Worm (Caenorhabditis elegans): ENCODE data around the gene T22B2.1.

T22B2.1 gene

ce11 chrX:3932694-3933093, 6.8 kb downstream of the T22B2.1 start:
- TF ChIP-seq elt-3 (tag; optimal IDR thresholded peaks at IDR 0.05) = peak in 1 of 3 experiments; percentile 65
- TF ChIP-seq ceh-28 (tag; optimal IDR thresholded peaks at IDR 0.05) = no peak
- peak; percentile 66 for TF ChIP-seq egl-27 (tag; optimal IDR thresholded peaks at IDR 0.05)
- TF ChIP-seq ztf-4 (tag; optimal IDR thresholded peaks at IDR 0.05) = no peak
- no peak for TF ChIP-seq lin-15B (tag; optimal IDR thresholded peaks at IDR 0.05)
- TF ChIP-seq nhr-25 (tag; optimal IDR thresholded peaks at IDR 0.05) = peak; percentile 52
- no peak for TF ChIP-seq zag-1 (tag; optimal IDR thresholded peaks at IDR 0.05)
- peak; percentile 65 for TF ChIP-seq elt-1 (tag; optimal IDR thresholded peaks at IDR 0.05)

DNA sequence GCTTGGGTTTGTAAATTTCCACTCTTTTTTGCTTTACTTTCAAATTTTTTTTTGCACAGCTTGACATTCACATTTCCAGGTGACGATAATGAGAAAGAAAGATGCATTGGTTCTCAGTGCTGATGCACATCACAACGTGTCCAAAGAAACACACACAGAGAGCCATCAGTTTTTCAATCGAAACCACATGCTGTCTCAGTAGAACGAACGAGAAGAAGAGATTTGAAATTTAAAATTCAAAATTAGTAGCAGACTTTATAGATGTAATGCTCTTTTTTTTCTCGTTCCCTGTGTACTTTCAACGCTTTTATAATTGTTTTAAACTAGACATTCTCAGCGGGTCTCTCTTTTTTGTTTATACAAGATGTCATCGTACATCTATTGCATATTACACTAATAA, 11.6 kb downstream of the T22B2.1 start:
- TF ChIP-seq nhr-77 (tag; optimal IDR thresholded peaks at IDR 0.05) (no peak), egl-27 (tag; optimal IDR thresholded peaks at IDR 0.05) (no peak), nhr-67 (tag; optimal IDR thresholded peaks at IDR 0.05) (no peak), zag-1 (tag; optimal IDR thresholded peaks at IDR 0.05) (no peak), nhr-76 (tag; optimal IDR thresholded peaks at IDR 0.05) (no peak), sea-2 (GFP tag; optimal IDR thresholded peaks at IDR 0.05) (no peak), daf-12 (tag; optimal IDR thresholded peaks at IDR 0.05) (no peak)

DNA sequence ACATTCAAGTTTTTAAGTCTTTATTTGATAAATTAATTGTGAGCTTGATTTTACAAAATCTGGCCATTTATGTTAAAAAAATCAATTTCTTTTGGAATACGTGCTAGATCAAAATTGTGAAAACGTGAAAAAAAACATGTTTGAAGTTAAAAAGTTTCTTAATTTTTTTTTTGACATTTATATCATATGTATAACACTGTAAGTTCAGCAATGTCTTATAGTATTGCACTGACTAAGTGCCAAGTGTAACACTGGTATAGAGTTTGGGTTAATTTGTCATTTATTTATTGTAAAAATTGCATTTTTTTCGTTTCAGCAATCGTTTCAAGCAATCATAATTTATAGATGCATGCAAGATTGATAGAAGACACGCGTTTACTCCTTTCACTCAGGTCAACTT, 12.0 kb downstream of the T22B2.1 start:
- TF ChIP-seq lin-15B (tag; optimal IDR thresholded peaks at IDR 0.05) (no peak), fkh-10 (GFP tag; optimal IDR thresholded peaks at IDR 0.05) (no peak), nhr-23 (tag; optimal IDR thresholded peaks at IDR 0.05) (no peak), nhr-67 (tag; optimal IDR thresholded peaks at IDR 0.05) (no peak), tbx-2 (tag; optimal IDR thresholded peaks at IDR 0.05) (no peak)

- TF ChIP-seq elt-2 (tag; optimal IDR thresholded peaks at IDR 0.05) (no peak), daf-12 (tag; optimal IDR thresholded peaks at IDR 0.05) (no peak), eor-1 (tag; optimal IDR thresholded peaks at IDR 0.05) (no peak), nhr-43 (tag; optimal IDR thresholded peaks at IDR 0.05; ENCODE audit: poor library complexity, severe bottlenecking) (no peak), nhr-28 (tag; optimal IDR thresholded peaks at IDR 0.05) (no peak), lin-15B (tag; optimal IDR thresholded peaks at IDR 0.05) (no peak), nhr-11 (tag; optimal IDR thresholded peaks at IDR 0.05) (no peak), aly-2 (tag; optimal IDR thresholded peaks at IDR 0.05) (no peak), snpc-4 (tag; optimal IDR thresholded peaks at IDR 0.05) (no peak)
Measured at ce11 chrX:3938950-3939349, 13.1 kb downstream of the T22B2.1 start, which contains the start of gene T19D2.3. Gene T19D2.3 (plus strand): TSS chrX:3939250.

ce11 chrX:3942267-3942666, 16.4 kb downstream of the T22B2.1 start, which contains the start of gene T19D2.13:
Gene T19D2.13 (minus strand): TSS chrX:3942367.
- TF ChIP-seq lin-39 (tag; optimal IDR thresholded peaks at IDR 0.05) (no peak), aly-2 (tag; optimal IDR thresholded peaks at IDR 0.05) (no peak), unc-62 (GFP tag; optimal IDR thresholded peaks at IDR 0.05) (no peak), nhr-11 (tag; optimal IDR thresholded peaks at IDR 0.05) (no peak), nhr-28 (tag; optimal IDR thresholded peaks at IDR 0.05) (no peak), nhr-67 (tag; optimal IDR thresholded peaks at IDR 0.05) (no peak), R02D3.7 (tag; optimal IDR thresholded peaks at IDR 0.05) (no peak), nhr-43 (tag; optimal IDR thresholded peaks at IDR 0.05; ENCODE audit: poor library complexity, severe bottlenecking) (no peak), ama-1 (optimal IDR thresholded peaks at IDR 0.05) (no peak), nhr-237 (tag; optimal IDR thresholded peaks at IDR 0.05) (no peak), nfya-1 (tag; optimal IDR thresholded peaks at IDR 0.05; ENCODE audit: insufficient read depth) (no peak), jun-1 (tag; optimal IDR thresholded peaks at IDR 0.05) (no peak), lsy-12 (tag; optimal IDR thresholded peaks at IDR 0.05) (no peak), ZK546.5 (tag; optimal IDR thresholded peaks at IDR 0.05) (no peak), egl-5 (tag; optimal IDR thresholded peaks at IDR 0.05) (no peak), daf-12 (tag; optimal IDR thresholded peaks at IDR 0.05) (no peak), nhr-77 (tag; optimal IDR thresholded peaks at IDR 0.05) (no peak)

ce11 chrX:3943213-3943612, 17.3 kb downstream of the T22B2.1 start, which contains the start of gene ptp-4A2:
Gene ptp-4A2 (minus strand): TSS chrX:3943313.
- no peak for TF ChIP-seq nhr-11 (tag; optimal IDR thresholded peaks at IDR 0.05)
- TF ChIP-seq ztf-4 (tag; optimal IDR thresholded peaks at IDR 0.05) = no peak
- no peak for TF ChIP-seq skn-1 (tag; optimal IDR thresholded peaks at IDR 0.05)
- TF ChIP-seq ceh-16 (tag; optimal IDR thresholded peaks at IDR 0.05) = no peak
- no peak for TF ChIP-seq nhr-25 (tag; optimal IDR thresholded peaks at IDR 0.05)
- no peak for TF ChIP-seq R02D3.7 (tag; optimal IDR thresholded peaks at IDR 0.05)
- TF ChIP-seq lin-15B (tag; optimal IDR thresholded peaks at IDR 0.05) = no peak
- no peak for TF ChIP-seq pqm-1 (tag; optimal IDR thresholded peaks at IDR 0.05)
- no peak for TF ChIP-seq fkh-2 (tag; optimal IDR thresholded peaks at IDR 0.05)
- TF ChIP-seq snpc-4 (tag; optimal IDR thresholded peaks at IDR 0.05) = no peak
- no peak for TF ChIP-seq ZK546.5 (tag; optimal IDR thresholded peaks at IDR 0.05)
- TF ChIP-seq fos-1 (tag; optimal IDR thresholded peaks at IDR 0.05) = no peak
- TF ChIP-seq lin-39 (tag; optimal IDR thresholded peaks at IDR 0.05) = no peak
- TF ChIP-seq unc-62 (GFP tag; optimal IDR thresholded peaks at IDR 0.05) = no peak
- TF ChIP-seq ztf-11 (tag; optimal IDR thresholded peaks at IDR 0.05) = no peak
